Fruit fly (Drosophila melanogaster) whole organism, embryonic: Measurements from ENCODE around the gene sau.
A peak's percentile ranks its signal among the peaks of the same experiment; 100 is the strongest.

Experiments
- ATbp ChIP-seq: fragments of 200-800 bp; sonication (Bioruptor generic); optimal IDR thresholded peaks from 2 replicates; lab custom pipeline; 2017; ENCODE audit warnings: missing biosample characterization, mild to moderate bottlenecking, missing genetic modification characterization, missing genetic modification reagents
- Atf6 ChIP-seq: fragments of 200-800 bp; sonication (Bioruptor generic); IDR thresholded peaks from 2 replicates; pipeline ENCODE4 v1.3.6; 2022; ENCODE audit warnings: missing biosample characterization, missing genetic modification characterization
- CG10147 ChIP-seq: fragments of 200-800 bp; sonication (Bioruptor generic); optimal IDR thresholded peaks from 2 replicates; lab custom pipeline; 2019; ENCODE audit warnings: missing biosample characterization, mild to moderate bottlenecking, missing genetic modification characterization, moderate library complexity
- CG10654 ChIP-seq: fragments of 200-800 bp; sonication (Bioruptor generic); optimal IDR thresholded peaks from 2 replicates; lab custom pipeline; 2016; ENCODE audit warnings: missing biosample characterization, missing genetic modification characterization
- CG11456 ChIP-seq: fragments of 200-800 bp; sonication (Bioruptor generic); IDR thresholded peaks from 3 replicates; pipeline ENCODE4 v1.3.6; 2022; ENCODE audit warnings: missing biosample characterization, missing genetic modification characterization
- CG15514 ChIP-seq: fragments of 200-800 bp; sonication (Bioruptor generic); optimal IDR thresholded peaks from 3 replicates; lab custom pipeline; 2017; ENCODE audit warnings: missing biosample characterization, missing genetic modification characterization, mild to moderate bottlenecking, moderate library complexity, missing genetic modification reagents
- CG1603 ChIP-seq: fragments of 200-800 bp; sonication (Bioruptor generic); optimal IDR thresholded peaks from 2 replicates; lab custom pipeline; 2019; ENCODE audit warnings: missing biosample characterization, mild to moderate bottlenecking, missing genetic modification characterization, moderate library complexity
- CG18011 ChIP-seq: fragments of 200-800 bp; sonication (Bioruptor generic); optimal IDR thresholded peaks from 2 replicates; lab custom pipeline; 2017; ENCODE audit warnings: missing biosample characterization, missing genetic modification characterization, mild to moderate bottlenecking, moderate library complexity, missing genotype
- CG1832 ChIP-seq: fragments of 200-800 bp; sonication (Bioruptor generic); optimal IDR thresholded peaks from 2 replicates; lab custom pipeline; 2017; ENCODE audit warnings: missing biosample characterization, mild to moderate bottlenecking, missing genetic modification characterization, inconsistent platforms
- CG18619 ChIP-seq: fragments of 200-800 bp; sonication (Bioruptor generic); optimal IDR thresholded peaks from 3 replicates; lab custom pipeline; 2017; ENCODE audit warnings: missing biosample characterization, mild to moderate bottlenecking, missing genetic modification characterization
- CG2889 ChIP-seq: fragments of 200-800 bp; sonication (Bioruptor generic); IDR thresholded peaks from 3 replicates; pipeline ENCODE4 v1.3.6; 2022; ENCODE audit warnings: missing biosample characterization, missing genetic modification characterization
- CG31224 ChIP-seq: fragments of 200-800 bp; sonication (Bioruptor generic); IDR thresholded peaks from 2 replicates; pipeline ENCODE4 v1.3.6; 2022; ENCODE audit warnings: missing biosample characterization, missing genetic modification characterization
- CG3281 ChIP-seq: fragments of 200-800 bp; sonication (Bioruptor generic); optimal IDR thresholded peaks from 3 replicates; lab custom pipeline; 2017; ENCODE audit warnings: missing biosample characterization, mild to moderate bottlenecking, missing genetic modification characterization
- CG33213 ChIP-seq: fragments of 200-800 bp; sonication (Bioruptor generic); optimal IDR thresholded peaks from 3 replicates; lab custom pipeline; 2016; ENCODE audit warnings: missing biosample characterization, missing genetic modification characterization
- CG4282 ChIP-seq: fragments of 200-800 bp; sonication (Bioruptor generic); optimal IDR thresholded peaks from 2 replicates; lab custom pipeline; 2016; ENCODE audit warnings: missing biosample characterization, missing genetic modification characterization
- CG43689 ChIP-seq: fragments of 200-800 bp; sonication (Bioruptor generic); IDR thresholded peaks from 2 replicates; pipeline ENCODE4 v1.3.6; 2022; ENCODE audit warnings: missing biosample characterization, missing genetic modification characterization
- CG5953 ChIP-seq: fragments of 200-800 bp; sonication (Bioruptor generic); IDR thresholded peaks from 2 replicates; pipeline ENCODE4 v1.3.6; 2022; ENCODE audit warnings: missing biosample characterization, missing genetic modification characterization
- CG8281 ChIP-seq: fragments of 200-800 bp; sonication (Bioruptor generic); optimal IDR thresholded peaks from 2 replicates; lab custom pipeline; 2018; ENCODE audit warnings: missing biosample characterization, mild to moderate bottlenecking, missing genetic modification characterization, moderate library complexity
- HLH3B ChIP-seq: fragments of 200-800 bp; sonication (Bioruptor generic); IDR thresholded peaks from 2 replicates; pipeline ENCODE4 v1.3.6; 2022; ENCODE audit warnings: missing biosample characterization, missing genetic modification characterization
- HLH4C ChIP-seq: fragments of 200-800 bp; sonication (Bioruptor generic); IDR thresholded peaks from 3 replicates; pipeline ENCODE4 v1.3.6; 2022; ENCODE audit warnings: missing biosample characterization, missing genetic modification characterization; ENCODE audit not compliant: partially characterized antibody
- Max ChIP-seq: fragments of 200-800 bp; sonication (Bioruptor generic); optimal IDR thresholded peaks from 2 replicates; lab custom pipeline; 2016; ENCODE audit warnings: missing biosample characterization, mild to moderate bottlenecking, missing genetic modification characterization
- Myb ChIP-seq: fragments of 200-800 bp; sonication (Bioruptor generic); optimal IDR thresholded peaks from 2 replicates; lab custom pipeline; 2016; ENCODE audit warnings: missing biosample characterization, missing genetic modification characterization
- NFAT ChIP-seq: fragments of 200-800 bp; sonication (Bioruptor generic); IDR thresholded peaks from 2 replicates; pipeline ENCODE4 v1.3.6; 2022; ENCODE audit warnings: missing biosample characterization, missing genetic modification characterization
- Opbp ChIP-seq: fragments of 200-800 bp; sonication (Bioruptor generic); IDR thresholded peaks from 3 replicates; pipeline ENCODE4 v1.3.6; 2022; ENCODE audit warnings: missing biosample characterization, missing genetic modification characterization; ENCODE audit not compliant: partially characterized antibody
- Optix ChIP-seq: fragments of 200-800 bp; sonication (Bioruptor generic); IDR thresholded peaks from 3 replicates; pipeline ENCODE4 v1.3.6; 2022; ENCODE audit warnings: missing biosample characterization, missing genetic modification characterization
- Pdp1 ChIP-seq, 2 experiments: fragments of 200-800 bp; sonication (Bioruptor generic); optimal IDR thresholded peaks; 3 replicates each; lab custom pipeline; 2016; ENCODE audit warnings: missing biosample characterization in 2 of 2, missing genetic modification characterization in 2 of 2, mild to moderate bottlenecking in 1 of 2, moderate library complexity in 1 of 2
- Ptx1 ChIP-seq: fragments of 200-800 bp; sonication (Bioruptor generic); IDR thresholded peaks from 2 replicates; pipeline ENCODE4 v1.3.6; 2022; ENCODE audit warnings: missing biosample characterization, missing genetic modification characterization
- Sry-β ChIP-seq: fragments of 200-800 bp; sonication (Bioruptor generic); optimal IDR thresholded peaks from 2 replicates; lab custom pipeline; 2018; ENCODE audit warnings: missing biosample characterization, mild to moderate bottlenecking, missing genetic modification characterization, moderate library complexity
- Usf ChIP-seq: fragments of 200-800 bp; sonication (Bioruptor generic); optimal IDR thresholded peaks from 2 replicates; lab custom pipeline; 2017; ENCODE audit warnings: missing genotype, missing biosample characterization, missing genetic modification characterization
- bab2 ChIP-seq: fragments of 200-800 bp; sonication (Bioruptor generic); optimal IDR thresholded peaks from 2 replicates; lab custom pipeline; 2016; ENCODE audit warnings: missing biosample characterization, missing genetic modification characterization
- chinmo ChIP-seq: fragments of 200-800 bp; sonication (Bioruptor generic); IDR thresholded peaks from 4 replicates; pipeline ENCODE4 v1.3.6; 2022; ENCODE audit warnings: missing biosample characterization, missing genetic modification characterization; ENCODE audit not compliant: partially characterized antibody
- corto ChIP-seq: fragments of 200-800 bp; sonication (Bioruptor generic); optimal IDR thresholded peaks from 2 replicates; lab custom pipeline; 2016; ENCODE audit warnings: missing biosample characterization, mild to moderate bottlenecking, missing genetic modification characterization, moderate library complexity
- croc ChIP-seq: fragments of 200-800 bp; sonication (Bioruptor generic); conservative IDR thresholded peaks from 3 replicates; pipeline ENCODE4 v1.3.6; 2022; ENCODE audit warnings: missing biosample characterization, missing genetic modification characterization
- da ChIP-seq: fragments of 200-800 bp; sonication (Bioruptor generic); optimal IDR thresholded peaks from 2 replicates; lab custom pipeline; 2016; ENCODE audit warnings: missing biosample characterization, missing genetic modification characterization
- gcm ChIP-seq: fragments of 200-800 bp; sonication (Bioruptor generic); optimal IDR thresholded peaks from 2 replicates; lab custom pipeline; 2019; ENCODE audit warnings: missing biosample characterization, mild to moderate bottlenecking, missing genetic modification characterization, moderate library complexity
- gcm2 ChIP-seq: fragments of 200-800 bp; sonication (Bioruptor generic); optimal IDR thresholded peaks from 2 replicates; lab custom pipeline; 2016; ENCODE audit warnings: missing biosample characterization, missing genetic modification characterization
- h ChIP-seq: fragments of >200 bp; optimal IDR thresholded peaks from 2 replicates; lab custom pipeline; 2017
- lbe ChIP-seq: fragments of 200-800 bp; sonication (Bioruptor generic); optimal IDR thresholded peaks from 2 replicates; lab custom pipeline; 2016; ENCODE audit warnings: missing biosample characterization, mild to moderate bottlenecking, missing genetic modification characterization
- pb ChIP-seq: fragments of 200-800 bp; sonication (Bioruptor generic); optimal IDR thresholded peaks from 3 replicates; lab custom pipeline; 2016; ENCODE audit warnings: missing biosample characterization, missing genetic modification characterization
- pros ChIP-seq: fragments of 200-800 bp; sonication (Bioruptor generic); optimal IDR thresholded peaks from 3 replicates; lab custom pipeline; 2019; ENCODE audit warnings: missing biosample characterization, mild to moderate bottlenecking, missing genetic modification characterization, moderate library complexity
- rib ChIP-seq: fragments of 200-800 bp; sonication (Bioruptor generic); IDR thresholded peaks from 2 replicates; pipeline ENCODE4 v1.3.6; 2022; ENCODE audit warnings: missing biosample characterization, missing genetic modification characterization
- seq ChIP-seq: fragments of 200-800 bp; sonication (Bioruptor generic); IDR thresholded peaks from 2 replicates; pipeline ENCODE4 v1.3.6; 2022; ENCODE audit warnings: missing biosample characterization, missing genetic modification characterization
- slbo ChIP-seq: fragments of 200-800 bp; sonication (Bioruptor generic); IDR thresholded peaks from 2 replicates; pipeline ENCODE4 v1.3.6; 2022; ENCODE audit warnings: missing biosample characterization, missing genetic modification characterization
- sna ChIP-seq: fragments of 200-800 bp; sonication (Bioruptor generic); IDR thresholded peaks from 2 replicates; pipeline ENCODE4 v1.3.6; 2022; ENCODE audit warnings: missing biosample characterization, missing genetic modification characterization; ENCODE audit not compliant: partially characterized antibody
- stc ChIP-seq: fragments of 200-800 bp; sonication (Bioruptor generic); IDR thresholded peaks from 2 replicates; pipeline ENCODE4 v1.3.6; 2022; ENCODE audit warnings: missing biosample characterization, missing genetic modification characterization
- tgo ChIP-seq: fragments of 200-800 bp; sonication (Bioruptor generic); IDR thresholded peaks from 3 replicates; pipeline ENCODE4 v1.3.6; 2022; ENCODE audit warnings: missing biosample characterization, missing genetic modification characterization
- trh ChIP-seq: fragments of 200-800 bp; sonication (Bioruptor generic); optimal IDR thresholded peaks from 2 replicates; lab custom pipeline; 2016; ENCODE audit warnings: missing biosample characterization, missing genetic modification characterization
- ttk ChIP-seq: fragments of 200-800 bp; sonication (Bioruptor generic); IDR thresholded peaks from 2 replicates; pipeline ENCODE4 v2.1.2; 2022; ENCODE audit warnings: missing biosample characterization, missing genetic modification characterization
- twi ChIP-seq: fragments of 200-800 bp; optimal IDR thresholded peaks from 2 replicates; lab custom pipeline; 2019; ENCODE audit warnings: missing biosample characterization, mild to moderate bottlenecking, missing genetic modification characterization, moderate library complexity

sau gene

dm6 chr2L:2202018-2202852 is 23.9 kb upstream of the sau start (continued):
- TF ChIP-seq CG11456 (GFP tag; lab: Robert Waterston, UW) (peak; percentile 89), Atf6 (GFP tag; lab: Robert Waterston, UW) (peak; percentile 92), HLH3B (GFP tag; lab: Robert Waterston, UW) (peak; percentile 99), Sry-β (GFP tag; lab: Kevin White, UChicago) (peak; percentile 79), trh (GFP tag; lab: Kevin White, UChicago) (peak; percentile 97), CG3281 (GFP tag; lab: Kevin White, UChicago) (peak; percentile 80), stc (peak; percentile 100), CG15514 (GFP tag; lab: Kevin White, UChicago) (peak; percentile 67), corto (peak; percentile 99), seq (GFP tag; lab: Robert Waterston, UW) (peak; percentile 98), CG33213 (peak; percentile 98), CG1832 (peak; percentile 59), CG4282 (GFP tag; lab: Kevin White, UChicago) (peak; percentile 99), CG18011 (peak; percentile 78), rib (GFP tag; lab: Robert Waterston, UW) (peak; percentile 47; the same call in 1 of the 2 replicates), tgo (GFP tag; lab: Robert Waterston, UW) (peak; percentile 98), Opbp (GFP tag; lab: Robert Waterston, UW) (peak; percentile 64; the same call in 2 of the 3 replicates), NFAT (GFP tag; lab: Robert Waterston, UW) (peak; percentile 80), pros (GFP tag; lab: Kevin White, UChicago) (peak; percentile 77), pb (GFP tag; lab: Kevin White, UChicago) (peak; percentile 94), CG18619 (peak; percentile 95), HLH4C (GFP tag; lab: Robert Waterston, UW) (peak; percentile 72), CG43689 (peak; percentile 93), Pdp1 (GFP tag; optimal IDR thresholded peaks at IDR 0.05; lab: Kevin White, UChicago) (peak; percentile 97 to 98), h (lab: Kevin White, UChicago) (no peak), sna (GFP tag; lab: Robert Waterston, UW) (peak; percentile 80), CG31224 (peak; percentile 93), CG10147 (GFP tag; lab: Kevin White, UChicago) (peak; percentile 93), Ptx1 (peak; percentile 98), CG1603 (tag; lab: Kevin White, UChicago) (peak; percentile 99), gcm2 (peak; percentile 95), lbe (peak; percentile 99), Optix (GFP tag; lab: Robert Waterston, UW) (peak; percentile 97), CG2889 (GFP tag; lab: Robert Waterston, UW) (peak; percentile 94), gcm (GFP tag; lab: Kevin White, UChicago) (peak; percentile 100), CG10654 (peak; percentile 98), croc (peak; percentile 100), chinmo (peak; percentile 73; the same call in 1 of the 4 replicates), twi (peak; percentile 97), Max (peak; percentile 98), slbo (GFP tag; lab: Robert Waterston, UW) (peak; percentile 83), da (GFP tag; lab: Kevin White, UChicago) (peak; percentile 95), Myb (peak; percentile 81), CG5953 (GFP tag; lab: Robert Waterston, UW) (peak; percentile 99), ATbp (GFP tag; lab: Kevin White, UChicago) (peak; percentile 99), ttk (GFP tag; lab: Robert Waterston, UW) (peak; percentile 99), CG8281 (tag; lab: Kevin White, UChicago) (peak; percentile 93), Usf (GFP tag; lab: Kevin White, UChicago) (peak; percentile 93), bab2 (GFP tag; lab: Kevin White, UChicago) (peak; percentile 98)
